Fruit fly (Drosophila melanogaster) whole organism, prepupa: ENCODE data around the gene PolA2.
A peak's percentile ranks its signal among the peaks of the same experiment; 100 is the strongest.

ENCODE experiments used
- CG10631 ChIP-seq: fragments of 200-800 bp; sonication (Bioruptor generic); optimal IDR thresholded peaks from 2 replicates; lab custom pipeline; 2016; ENCODE audit warnings: missing biosample characterization, missing genetic modification characterization
- CG10669 ChIP-seq: fragments of 200-800 bp; sonication (Bioruptor generic); optimal IDR thresholded peaks from 3 replicates; lab custom pipeline; 2018; ENCODE audit warnings: missing biosample characterization, mild to moderate bottlenecking, missing genetic modification characterization, moderate library complexity
- CG15336 ChIP-seq: fragments of 200-800 bp; sonication (Bioruptor generic); IDR thresholded peaks from 2 replicates; pipeline ENCODE4 v1.3.6; 2022; ENCODE audit warnings: missing biosample characterization, missing genetic modification characterization
- CG3032 ChIP-seq: fragments of 200-800 bp; optimal IDR thresholded peaks from 2 replicates; lab custom pipeline; 2019; ENCODE audit warnings: missing biosample characterization, mild to moderate bottlenecking, missing genetic modification characterization, moderate library complexity
- CG6163 ChIP-seq: fragments of 200-800 bp; sonication (Bioruptor generic); IDR thresholded peaks from 3 replicates; pipeline ENCODE4 v1.3.6; 2022; ENCODE audit warnings: missing biosample characterization, missing genetic modification characterization
- Ets21C ChIP-seq: fragments of 200-800 bp; sonication (Bioruptor generic); optimal IDR thresholded peaks from 3 replicates; lab custom pipeline; 2016; ENCODE audit warnings: missing biosample characterization, missing genetic modification characterization
- Hr39 ChIP-seq: fragments of 200-800 bp; sonication (Bioruptor generic); optimal IDR thresholded peaks from 2 replicates; lab custom pipeline; 2016; ENCODE audit warnings: missing biosample characterization, missing genetic modification characterization
- Sox15 ChIP-seq: fragments of 200-800 bp; sonication (Bioruptor generic); optimal IDR thresholded peaks from 3 replicates; lab custom pipeline; 2016; ENCODE audit warnings: missing biosample characterization, missing genetic modification characterization
- fkh ChIP-seq: fragments of 200-800 bp; sonication (Bioruptor generic); optimal IDR thresholded peaks from 3 replicates; lab custom pipeline; 2017; ENCODE audit warnings: missing biosample characterization, mild to moderate bottlenecking, missing genetic modification characterization, moderate library complexity
- net ChIP-seq: fragments of 200-800 bp; sonication (Bioruptor generic); optimal IDR thresholded peaks from 3 replicates; lab custom pipeline; 2016; ENCODE audit warnings: missing biosample characterization, missing genetic modification characterization
- salr ChIP-seq, 2 experiments: fragments of 200-800 bp; sonication (Bioruptor generic); optimal IDR thresholded peaks; 3 replicates each; lab custom pipeline; 2016 to 2018; ENCODE audit warnings: missing biosample characterization in 2 of 2, missing genetic modification characterization in 2 of 2, mild to moderate bottlenecking in 1 of 2

DNA sequence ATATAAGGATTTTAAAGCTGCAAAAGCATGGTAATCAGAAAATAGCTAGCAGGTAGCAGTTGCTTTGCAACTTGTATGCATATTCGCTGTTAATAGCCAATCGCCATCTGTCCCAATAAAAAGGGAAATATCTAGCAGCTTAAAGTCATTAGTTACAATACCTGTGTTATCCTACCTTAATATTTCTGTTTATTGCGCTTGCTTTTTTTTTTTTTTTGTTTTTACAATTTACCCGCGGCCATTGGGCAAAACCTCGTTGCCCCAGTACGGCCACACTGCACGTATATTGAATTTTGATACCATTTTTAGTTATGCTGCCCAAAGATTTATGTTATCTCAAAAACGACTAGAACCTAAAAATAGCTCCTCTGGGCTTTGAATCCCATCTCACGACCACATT, 33.3 kb downstream of the PolA2 start:
- TF ChIP-seq CG3032 (tag; lab: Kevin White, UChicago) (peak; percentile 15), CG10631 (GFP tag; lab: Kevin White, UChicago) (no peak), CG15336 (GFP tag; lab: Robert Waterston, UW) (no peak), CG10669 (GFP tag; lab: Kevin White, UChicago) (no peak), net (no peak), salr (GFP tag; optimal IDR thresholded peaks at IDR 0.05; lab: Kevin White, UChicago) (no peak), Ets21C (GFP tag; lab: Kevin White, UChicago) (no peak), CG6163 (GFP tag; lab: Robert Waterston, UW) (no peak), Hr39 (no peak), fkh (GFP tag; lab: Kevin White, UChicago) (no peak), Sox15 (GFP tag; lab: Kevin White, UChicago) (no peak)
